Worm (Caenorhabditis elegans) whole organism, L3 larva: ENCODE measurements around the gene mans-2.

Source experiments
- ceh-82 ChIP-seq: fragments of 150-350 bp; optimal IDR thresholded peaks from 2 replicates; lab custom pipeline; 2014; ENCODE audit warnings: missing biosample characterization, missing genetic modification characterization
- egl-27 ChIP-seq: sonication (generic microtip); optimal IDR thresholded peaks from 4 replicates; lab custom pipeline; 2017; ENCODE audit warnings: missing biosample characterization, missing genetic modification reagents, missing genetic modification characterization
- lin-39 ChIP-seq: fragments of 150-350 bp; optimal IDR thresholded peaks from 2 replicates; lab custom pipeline; 2018; ENCODE audit warnings: missing biosample characterization, missing genetic modification reagents, missing genetic modification characterization
- nhr-23 ChIP-seq: fragments of 150-350 bp; optimal IDR thresholded peaks from 2 replicates; lab custom pipeline; 2014; ENCODE audit warnings: missing biosample characterization, missing genetic modification reagents, missing genetic modification characterization
- nhr-237 ChIP-seq: fragments of 150-350 bp; optimal IDR thresholded peaks from 2 replicates; lab custom pipeline; 2014; ENCODE audit warnings: missing biosample characterization, missing genetic modification characterization
- nhr-25 ChIP-seq: sonication (generic microtip); optimal IDR thresholded peaks from 2 replicates; lab custom pipeline; 2017; ENCODE audit warnings: missing biosample characterization, missing genetic modification characterization
- nhr-28 ChIP-seq: fragments of 150-350 bp; optimal IDR thresholded peaks from 2 replicates; lab custom pipeline; 2014; ENCODE audit warnings: missing biosample characterization, missing genetic modification characterization
- nhr-77 ChIP-seq: fragments of 150-350 bp; optimal IDR thresholded peaks from 2 replicates; lab custom pipeline; 2014; ENCODE audit warnings: missing biosample characterization, missing genetic modification characterization
- unc-62 ChIP-seq: fragments of 150-350 bp; sonication (generic microtip); optimal IDR thresholded peaks from 4 replicates; lab custom pipeline; 2014; ENCODE audit warnings: missing biosample characterization, missing genetic modification reagents, missing genetic modification characterization
- zag-1 ChIP-seq: fragments of 150-350 bp; optimal IDR thresholded peaks from 2 replicates; lab custom pipeline; 2014; ENCODE audit warnings: missing biosample characterization, missing genetic modification characterization
- ztf-4 ChIP-seq: fragments of 150-350 bp; optimal IDR thresholded peaks from 2 replicates; lab custom pipeline; 2014; ENCODE audit warnings: missing biosample characterization, missing genetic modification characterization

DNA sequence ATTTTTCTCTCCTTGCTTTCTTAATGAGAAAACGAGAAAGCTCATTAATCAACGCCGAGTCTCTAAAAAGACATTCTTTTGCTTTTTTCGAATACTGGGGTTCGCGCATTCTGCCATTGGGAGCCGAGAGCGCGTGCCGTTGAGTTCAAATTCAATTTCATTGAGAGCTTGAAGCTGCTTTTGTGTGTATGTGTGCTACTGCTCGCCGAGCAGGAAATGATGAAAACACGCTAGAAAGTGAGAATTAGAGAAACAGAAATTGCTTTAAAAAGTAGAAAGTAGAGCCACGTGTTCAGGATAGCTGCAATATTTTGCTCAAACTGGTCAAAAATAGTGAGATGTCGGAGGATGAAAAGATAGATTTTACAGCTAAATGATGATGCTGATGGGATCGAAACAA is 40.4 kb upstream of the mans-2 start:
- TF ChIP-seq lin-39 (tag; lab: Kevin White, UChicago) (no peak), ztf-4 (no peak), nhr-25 (no peak), nhr-23 (tag; lab: Kevin White, UChicago) (no peak), unc-62 (GFP tag; lab: Kevin White, UChicago) (no peak), ceh-82 (tag; lab: Kevin White, UChicago) (no peak), nhr-77 (tag; lab: Kevin White, UChicago) (no peak), nhr-28 (tag; lab: Kevin White, UChicago) (no peak), egl-27 (tag; lab: Kevin White, UChicago) (no peak), nhr-237 (tag; lab: Kevin White, UChicago) (no peak), zag-1 (tag; lab: Kevin White, UChicago) (no peak)
